Worm (Caenorhabditis elegans): ENCODE results near the gene tag-314.

ce11 chrV:10404701-10405100 lies 23.8 kb downstream of the tag-314 start:
- TF ChIP-seq fkh-10 (GFP tag; optimal IDR thresholded peaks at IDR 0.05) (no peak), ceh-9 (tag; optimal IDR thresholded peaks at IDR 0.05) (no peak), elt-3 (tag; optimal IDR thresholded peaks at IDR 0.05) (no peak), snpc-4 (tag; optimal IDR thresholded peaks at IDR 0.05) (no peak), nhr-237 (tag; optimal IDR thresholded peaks at IDR 0.05) (no peak), nhr-25 (tag; optimal IDR thresholded peaks at IDR 0.05) (no peak), nhr-12 (tag; optimal IDR thresholded peaks at IDR 0.05) (no peak), elt-1 (tag; optimal IDR thresholded peaks at IDR 0.05) (no peak), ztf-4 (tag; optimal IDR thresholded peaks at IDR 0.05) (no peak), lin-39 (tag; optimal IDR thresholded peaks at IDR 0.05) (no peak), nhr-77 (tag; optimal IDR thresholded peaks at IDR 0.05) (no peak), aly-2 (tag; optimal IDR thresholded peaks at IDR 0.05) (no peak), zag-1 (tag; optimal IDR thresholded peaks at IDR 0.05) (no peak)
